Fruit fly (Drosophila melanogaster) whole organism, embryonic: ENCODE results near the gene Gdi.
A peak's percentile ranks its signal among the peaks of the same experiment; 100 is the strongest.

Source experiments
- Bdp1 ChIP-seq: fragments of 200-800 bp; sonication (Bioruptor generic); optimal IDR thresholded peaks from 3 replicates; lab custom pipeline; 2016; ENCODE audit warnings: missing biosample characterization, missing genetic modification characterization
- Bteb2 ChIP-seq: fragments of 200-800 bp; sonication (Bioruptor generic); optimal IDR thresholded peaks from 2 replicates; lab custom pipeline; 2016; ENCODE audit warnings: missing biosample characterization, missing genetic modification characterization
- CG10147 ChIP-seq: fragments of 200-800 bp; sonication (Bioruptor generic); optimal IDR thresholded peaks from 2 replicates; lab custom pipeline; 2019; ENCODE audit warnings: missing biosample characterization, mild to moderate bottlenecking, missing genetic modification characterization, moderate library complexity
- CG10979 ChIP-seq: fragments of 200-800 bp; sonication (Bioruptor generic); optimal IDR thresholded peaks from 2 replicates; lab custom pipeline; 2018; ENCODE audit warnings: missing biosample characterization, mild to moderate bottlenecking, missing genetic modification characterization, moderate library complexity
- CG11085 ChIP-seq: fragments of 200-800 bp; sonication (Bioruptor generic); IDR thresholded peaks from 2 replicates; pipeline ENCODE4 v1.3.6; 2022; ENCODE audit warnings: missing biosample characterization, missing genetic modification characterization
- CG11456 ChIP-seq: fragments of 200-800 bp; sonication (Bioruptor generic); IDR thresholded peaks from 3 replicates; pipeline ENCODE4 v1.3.6; 2022; ENCODE audit warnings: missing biosample characterization, missing genetic modification characterization
- CG12219 ChIP-seq: fragments of 200-800 bp; sonication (Bioruptor generic); optimal IDR thresholded peaks from 3 replicates; lab custom pipeline; 2018; ENCODE audit warnings: missing biosample characterization, mild to moderate bottlenecking, missing genetic modification characterization
- CG14050 ChIP-seq: fragments of 200-800 bp; sonication (Bioruptor generic); IDR thresholded peaks from 3 replicates; pipeline ENCODE4 v1.3.6; 2022; ENCODE audit warnings: missing biosample characterization, missing genetic modification characterization
- CG1647 ChIP-seq: fragments of 200-800 bp; sonication (Bioruptor generic); optimal IDR thresholded peaks from 3 replicates; lab custom pipeline; 2016; ENCODE audit warnings: missing biosample characterization, missing genetic modification characterization
- CG17612 ChIP-seq: fragments of 200-800 bp; sonication (Bioruptor generic); IDR thresholded peaks from 2 replicates; pipeline ENCODE4 v1.3.6; 2022; ENCODE audit warnings: missing biosample characterization, missing genetic modification characterization
- CG17829 ChIP-seq: fragments of 200-800 bp; optimal IDR thresholded peaks from 2 replicates; lab custom pipeline; 2019; ENCODE audit warnings: missing biosample characterization, mild to moderate bottlenecking, missing genetic modification characterization, moderate library complexity
- CG18764 ChIP-seq: fragments of 200-800 bp; sonication (Bioruptor generic); optimal IDR thresholded peaks from 3 replicates; lab custom pipeline; 2016; ENCODE audit warnings: missing biosample characterization, missing genetic modification characterization
- CG2120 ChIP-seq: fragments of 200-800 bp; sonication (Bioruptor generic); optimal IDR thresholded peaks from 3 replicates; lab custom pipeline; 2016; ENCODE audit warnings: missing biosample characterization, missing genetic modification characterization
- CG2712 ChIP-seq: fragments of 200-800 bp; optimal IDR thresholded peaks from 3 replicates; lab custom pipeline; 2019; ENCODE audit warnings: missing biosample characterization, mild to moderate bottlenecking, missing genetic modification characterization, moderate library complexity
- CG3163 ChIP-seq: fragments of 200-800 bp; sonication (Bioruptor generic); optimal IDR thresholded peaks from 3 replicates; lab custom pipeline; 2016; ENCODE audit warnings: missing biosample characterization, missing genetic modification characterization
- CG3281 ChIP-seq: fragments of 200-800 bp; sonication (Bioruptor generic); optimal IDR thresholded peaks from 3 replicates; lab custom pipeline; 2017; ENCODE audit warnings: missing biosample characterization, mild to moderate bottlenecking, missing genetic modification characterization
- CG3838 ChIP-seq: fragments of 200-800 bp; sonication (Bioruptor generic); optimal IDR thresholded peaks from 3 replicates; lab custom pipeline; 2016; ENCODE audit warnings: missing biosample characterization, missing genetic modification characterization
- CG4328 ChIP-seq: fragments of 200-800 bp; sonication (Bioruptor generic); optimal IDR thresholded peaks from 3 replicates; lab custom pipeline; 2017; ENCODE audit warnings: missing biosample characterization, missing genetic modification reagents, missing genetic modification characterization
- CG6254 ChIP-seq: fragments of 200-800 bp; sonication (Bioruptor generic); optimal IDR thresholded peaks from 3 replicates; lab custom pipeline; 2017; ENCODE audit warnings: mild to moderate bottlenecking, missing biosample characterization, missing genetic modification reagents, missing genetic modification characterization
- CG6272 ChIP-seq: fragments of 200-800 bp; sonication (Bioruptor generic); IDR thresholded peaks from 2 replicates; pipeline ENCODE4 v1.3.6; 2022; ENCODE audit warnings: missing biosample characterization, missing genetic modification characterization
- CG6854 ChIP-seq: fragments of 200-800 bp; sonication (Bioruptor generic); optimal IDR thresholded peaks from 3 replicates; lab custom pipeline; 2017; ENCODE audit warnings: missing biosample characterization, mild to moderate bottlenecking, missing genetic modification characterization
- CG7745 ChIP-seq: fragments of 200-800 bp; sonication (Bioruptor generic); optimal IDR thresholded peaks from 2 replicates; lab custom pipeline; 2018; ENCODE audit warnings: missing biosample characterization, mild to moderate bottlenecking, missing genetic modification characterization, moderate library complexity
- CG9817 ChIP-seq: fragments of 200-800 bp; sonication (Bioruptor generic); optimal IDR thresholded peaks from 2 replicates; lab custom pipeline; 2018; ENCODE audit warnings: missing biosample characterization, mild to moderate bottlenecking, missing genetic modification characterization, moderate library complexity
- Dbx ChIP-seq: fragments of 200-800 bp; sonication (Bioruptor generic); IDR thresholded peaks from 3 replicates; pipeline ENCODE4 v1.3.6; 2022; ENCODE audit warnings: missing biosample characterization, missing genetic modification characterization
- Drgx ChIP-seq: fragments of 200-800 bp; sonication (Bioruptor generic); IDR thresholded peaks from 2 replicates; pipeline ENCODE4 v1.3.6; 2022; ENCODE audit warnings: missing biosample characterization, missing genetic modification characterization
- Elba2 ChIP-seq: fragments of 200-800 bp; sonication (Bioruptor generic); optimal IDR thresholded peaks from 3 replicates; lab custom pipeline; 2016; ENCODE audit warnings: missing biosample characterization, missing genetic modification characterization
- Ets97D ChIP-seq: fragments of 200-800 bp; sonication (Bioruptor generic); optimal IDR thresholded peaks from 3 replicates; lab custom pipeline; 2016; ENCODE audit warnings: missing biosample characterization, missing genetic modification characterization
- Lpt ChIP-seq: fragments of >200 bp; optimal IDR thresholded peaks from 2 replicates; lab custom pipeline; 2018; ENCODE audit warnings: missing biosample characterization, missing genetic modification characterization
- Max ChIP-seq: fragments of 200-800 bp; sonication (Bioruptor generic); optimal IDR thresholded peaks from 2 replicates; lab custom pipeline; 2016; ENCODE audit warnings: missing biosample characterization, mild to moderate bottlenecking, missing genetic modification characterization
- NFAT ChIP-seq: fragments of 200-800 bp; sonication (Bioruptor generic); IDR thresholded peaks from 2 replicates; pipeline ENCODE4 v1.3.6; 2022; ENCODE audit warnings: missing biosample characterization, missing genetic modification characterization
- Nf-YA ChIP-seq: fragments of 200-800 bp; sonication (Bioruptor generic); IDR thresholded peaks from 2 replicates; pipeline ENCODE4 v1.3.6; 2022; ENCODE audit warnings: missing biosample characterization, missing genetic modification characterization
- Ssrp ChIP-seq: fragments of 200-800 bp; sonication (Bioruptor generic); optimal IDR thresholded peaks from 2 replicates; lab custom pipeline; 2018; ENCODE audit warnings: missing biosample characterization, mild to moderate bottlenecking, missing genetic modification characterization, moderate library complexity
- Taf1 ChIP-seq: fragments of 200-800 bp; sonication (Bioruptor generic); IDR thresholded peaks from 2 replicates; pipeline ENCODE4 v1.3.6; 2022; ENCODE audit warnings: missing biosample characterization, missing genetic modification characterization
- Xbp1 ChIP-seq: fragments of 200-800 bp; sonication (Bioruptor generic); optimal IDR thresholded peaks from 3 replicates; lab custom pipeline; 2016; ENCODE audit warnings: missing biosample characterization, mild to moderate bottlenecking, missing genetic modification characterization
- ara ChIP-seq: fragments of 200-800 bp; sonication (Bioruptor generic); IDR thresholded peaks from 2 replicates; pipeline ENCODE4 v1.3.6; 2022; ENCODE audit warnings: missing biosample characterization, missing genetic modification characterization
- cato ChIP-seq: fragments of 200-800 bp; sonication (Bioruptor generic); optimal IDR thresholded peaks from 2 replicates; lab custom pipeline; 2016; ENCODE audit warnings: missing biosample characterization, missing genetic modification characterization, borderline replicate concordance
- caup ChIP-seq: fragments of 200-800 bp; sonication (Bioruptor generic); optimal IDR thresholded peaks from 3 replicates; lab custom pipeline; 2017; ENCODE audit warnings: missing biosample characterization, mild to moderate bottlenecking, missing genetic modification characterization, moderate library complexity; ENCODE audit not compliant: severe bottlenecking
- croc ChIP-seq: fragments of 200-800 bp; sonication (Bioruptor generic); conservative IDR thresholded peaks from 3 replicates; pipeline ENCODE4 v1.3.6; 2022; ENCODE audit warnings: missing biosample characterization, missing genetic modification characterization
- en ChIP-seq: fragments of 200-800 bp; sonication (Bioruptor generic); optimal IDR thresholded peaks from 2 replicates; lab custom pipeline; 2016; ENCODE audit warnings: missing biosample characterization, missing genetic modification characterization
- eve ChIP-seq, 2 experiments: fragments of >200 bp; optimal IDR thresholded peaks; 2 replicates each; lab custom pipeline; 2017; ENCODE audit warnings: missing biosample characterization in 2 of 2, missing genetic modification characterization in 2 of 2
- gcm ChIP-seq: fragments of 200-800 bp; sonication (Bioruptor generic); optimal IDR thresholded peaks from 2 replicates; lab custom pipeline; 2019; ENCODE audit warnings: missing biosample characterization, mild to moderate bottlenecking, missing genetic modification characterization, moderate library complexity
- gro ChIP-seq: fragments of 200-800 bp; sonication (Bioruptor generic); optimal IDR thresholded peaks from 2 replicates; lab custom pipeline; 2016; ENCODE audit warnings: missing biosample characterization, missing genetic modification characterization
- hb ChIP-seq: fragments of 200-800 bp; sonication (Bioruptor generic); IDR thresholded peaks from 3 replicates; pipeline ENCODE4 v1.3.6; 2022; ENCODE audit warnings: missing biosample characterization, missing genetic modification characterization; ENCODE audit not compliant: partially characterized antibody
- hth ChIP-seq: fragments of >200 bp; optimal IDR thresholded peaks from 2 replicates; lab custom pipeline; 2017; ENCODE audit warnings: inconsistent platforms
- insv ChIP-seq, 2 experiments: fragments of 200-800 bp; sonication (Bioruptor generic); optimal IDR thresholded peaks; 3 replicates each; lab custom pipeline; 2016 to 2018; ENCODE audit warnings: missing biosample characterization in 2 of 2, missing genetic modification characterization in 2 of 2
- org-1 ChIP-seq: fragments of 200-800 bp; sonication (Bioruptor generic); optimal IDR thresholded peaks from 2 replicates; lab custom pipeline; 2017; ENCODE audit warnings: missing biosample characterization, missing genetic modification characterization
- row ChIP-seq: fragments of 200-800 bp; sonication (Bioruptor generic); IDR thresholded peaks from 3 replicates; pipeline ENCODE4 v1.3.6; 2022; ENCODE audit warnings: missing biosample characterization, missing genetic modification characterization
- sob ChIP-seq: fragments of 200-800 bp; sonication (Bioruptor generic); IDR thresholded peaks from 2 replicates; pipeline ENCODE4 v1.3.6; 2022; ENCODE audit warnings: missing biosample characterization, missing genetic modification characterization
- unpg ChIP-seq: fragments of 200-800 bp; sonication (Bioruptor generic); optimal IDR thresholded peaks from 3 replicates; lab custom pipeline; 2018; ENCODE audit warnings: missing biosample characterization, mild to moderate bottlenecking, missing genetic modification characterization, moderate library complexity

Gdi gene

DNA sequence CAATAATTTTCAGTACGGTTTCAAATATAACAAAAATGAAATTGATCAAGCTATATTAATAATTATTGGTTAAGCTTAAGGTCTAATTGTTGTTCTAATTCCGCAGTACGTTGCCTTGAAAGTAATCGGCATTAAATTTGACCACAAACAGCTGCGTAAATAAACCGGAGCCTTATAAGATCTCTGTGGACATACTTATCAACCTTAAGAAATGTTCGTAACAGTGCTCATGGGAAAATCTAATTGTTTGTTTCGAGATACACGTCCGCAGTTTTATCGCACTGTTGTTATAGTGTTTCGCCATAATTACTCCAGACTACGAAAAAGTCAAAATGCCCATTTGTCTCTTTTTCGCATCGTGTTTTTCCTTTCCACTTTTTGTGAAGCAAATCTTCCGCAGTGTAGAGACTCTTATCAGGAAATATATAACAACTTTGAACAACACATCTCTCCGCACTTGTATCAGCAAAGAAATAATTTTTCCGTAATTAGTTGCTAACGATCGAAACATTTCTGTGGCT lies 35.2 kb upstream of the Gdi start (continued):
- TF ChIP-seq Max (GFP tag; lab: Kevin White, UChicago) (no peak), en (GFP tag; lab: Kevin White, UChicago) (no peak), CG6854 (GFP tag; lab: Kevin White, UChicago) (no peak), Drgx (peak; percentile 27; the same call in 1 of the 2 replicates), CG11085 (GFP tag; lab: Robert Waterston, UW) (no peak), CG6254 (GFP tag; lab: Kevin White, UChicago) (no peak), NFAT (GFP tag; lab: Robert Waterston, UW) (no peak), CG11456 (no peak), Bdp1 (GFP tag; lab: Kevin White, UChicago) (no peak), caup (GFP tag; lab: Kevin White, UChicago) (peak; percentile 57), hb (GFP tag; lab: Robert Waterston, UW) (no peak), Bteb2 (GFP tag; lab: Kevin White, UChicago) (no peak), Xbp1 (no peak), cato (GFP tag; lab: Kevin White, UChicago) (no peak), gro (GFP tag; lab: Kevin White, UChicago) (peak; percentile 5), CG10979 (tag; lab: Kevin White, UChicago) (no peak), row (GFP tag; lab: Robert Waterston, UW) (no peak), CG3163 (no peak), Ets97D (GFP tag; lab: Kevin White, UChicago) (no peak), sob (GFP tag; lab: Robert Waterston, UW) (no peak), CG4328 (GFP tag; lab: Kevin White, UChicago) (no peak), insv (GFP tag; optimal IDR thresholded peaks at IDR 0.05; lab: Kevin White, UChicago) (no peak), unpg (GFP tag; lab: Kevin White, UChicago) (no peak), CG14050 (GFP tag; lab: Robert Waterston, UW) (no peak), CG3838 (GFP tag; lab: Kevin White, UChicago) (no peak), gcm (no peak), CG2120 (GFP tag; lab: Kevin White, UChicago) (peak; percentile 5), Ssrp (tag; lab: Kevin White, UChicago) (no peak), eve (GFP tag; optimal IDR thresholded peaks at IDR 0.05; lab: Kevin White, UChicago) (no peak), Dbx (GFP tag; lab: Robert Waterston, UW) (no peak), CG7745 (tag; lab: Kevin White, UChicago) (no peak), CG2712 (tag; lab: Kevin White, UChicago) (no peak), CG17829 (tag; lab: Kevin White, UChicago) (no peak), CG12219 (no peak), Elba2 (no peak), croc (GFP tag; lab: Robert Waterston, UW) (no peak), Lpt (GFP tag; lab: Kevin White, UChicago) (no peak), ara (no peak), CG6272 (GFP tag; lab: Robert Waterston, UW) (no peak), hth (no peak), CG3281 (GFP tag; lab: Kevin White, UChicago) (peak; percentile 31), Nf-YA (GFP tag; lab: Robert Waterston, UW) (no peak), CG9817 (tag; lab: Kevin White, UChicago) (no peak), CG17612 (GFP tag; lab: Robert Waterston, UW) (no peak), org-1 (GFP tag; lab: Kevin White, UChicago) (no peak), Taf1 (GFP tag; lab: Robert Waterston, UW) (no peak), CG10147 (GFP tag; lab: Kevin White, UChicago) (no peak), CG18764 (no peak), CG1647 (GFP tag; lab: Kevin White, UChicago) (no peak)
